Fruit fly (Drosophila melanogaster): ENCODE measurements around the gene sgg.

sgg gene

DNA sequence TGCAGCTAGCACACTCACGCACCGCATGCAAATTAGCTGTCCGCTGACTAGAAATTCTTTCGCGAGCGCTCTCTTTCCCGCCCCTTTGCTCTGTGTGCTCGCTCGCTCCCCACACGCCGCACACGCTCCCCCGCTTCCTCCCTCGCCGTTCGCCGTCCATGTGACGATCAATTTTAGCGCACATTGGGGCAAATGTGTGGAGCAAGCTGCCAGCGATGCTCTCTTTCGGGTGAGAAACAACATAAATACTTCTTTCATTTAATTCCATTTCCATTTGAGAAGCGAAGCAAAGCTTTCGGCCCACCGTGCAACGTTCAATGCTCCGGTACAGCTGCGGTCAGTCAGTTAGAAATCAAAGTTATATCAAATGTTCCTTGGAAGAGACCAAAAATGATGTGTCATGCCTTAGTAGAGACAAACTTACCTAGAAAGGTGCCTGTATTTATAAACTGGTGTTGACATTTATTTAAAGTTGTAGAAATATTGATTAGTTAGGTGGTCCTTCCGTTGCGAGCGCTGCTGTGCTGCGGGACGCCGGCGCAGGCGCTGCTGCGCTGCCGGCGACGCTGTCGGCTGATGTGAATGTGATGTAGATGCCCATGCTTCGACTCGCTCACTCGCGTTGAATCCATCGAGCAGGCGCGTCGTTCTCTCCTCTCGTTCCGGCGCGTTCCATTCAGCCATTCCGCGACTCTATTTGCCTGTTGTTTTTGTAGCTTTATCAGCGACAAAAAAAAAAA lies 12.4 kb downstream of the sgg start (continued):
- TF ChIP-seq CG13775 (GFP tag; optimal IDR thresholded peaks at IDR 0.05) (peak; percentile 95), CG18262 (tag; optimal IDR thresholded peaks at IDR 0.05) (peak; percentile 97), sisA (GFP tag; IDR thresholded peaks at IDR 0.05) (peak; percentile 96), CG15696 (tag; optimal IDR thresholded peaks at IDR 0.05) (peak; percentile 74), Myb (GFP tag; optimal IDR thresholded peaks at IDR 0.05) (peak; percentile 90), Oli (tag; optimal IDR thresholded peaks at IDR 0.05) (peak; percentile 98), CG2116 (GFP tag; optimal IDR thresholded peaks at IDR 0.05) (peak; percentile 82), Dll (GFP tag; IDR thresholded peaks at IDR 0.05; ENCODE audit: partially characterized antibody) (peak; percentile 51; the same call in 1 of the 4 replicates), eyg (GFP tag; optimal IDR thresholded peaks at IDR 0.05) (peak; percentile 93), CG10147 (GFP tag; optimal IDR thresholded peaks at IDR 0.05) (peak; percentile 91), hbn (GFP tag; IDR thresholded peaks at IDR 0.05; ENCODE audit: partially characterized antibody) (no peak), zen (tag; optimal IDR thresholded peaks at IDR 0.05) (peak; percentile 80), knrl (GFP tag; IDR thresholded peaks at IDR 0.05; ENCODE audit: partially characterized antibody) (peak; percentile 45; the same call in 2 of the 3 replicates), disco-r (GFP tag; optimal IDR thresholded peaks at IDR 0.05) (peak; percentile 95), oc (tag; optimal IDR thresholded peaks at IDR 0.05) (peak; percentile 97), NC2α (GFP tag; optimal IDR thresholded peaks at IDR 0.05) (peak; percentile 95), CG9609 (GFP tag; optimal IDR thresholded peaks at IDR 0.05) (peak; percentile 97), B-H1 (GFP tag; IDR thresholded peaks at IDR 0.05) (peak; percentile 89), sd (tag; optimal IDR thresholded peaks at IDR 0.05) (peak; percentile 90), B-H2 (GFP tag; optimal IDR thresholded peaks at IDR 0.05) (peak; percentile 90), CG14441 (GFP tag; IDR thresholded peaks at IDR 0.05) (peak; percentile 95), lov (optimal IDR thresholded peaks at IDR 0.05) (no peak), lov (GFP tag; IDR thresholded peaks at IDR 0.05) (peak; percentile 91), so (GFP tag; IDR thresholded peaks at IDR 0.05) (peak; percentile 98), Abd-B (GFP tag; optimal IDR thresholded peaks at IDR 0.05) (peak; percentile 94), ken (GFP tag; IDR thresholded peaks at IDR 0.05) (peak; percentile 95), CG10959 (GFP tag; IDR thresholded peaks at IDR 0.05) (peak; percentile 85), vfl (GFP tag; optimal IDR thresholded peaks at IDR 0.05) (peak; percentile 93), Aef1 (GFP tag; IDR thresholded peaks at IDR 0.05) (peak; percentile 94), ttk (GFP tag; IDR thresholded peaks at IDR 0.05) (peak; percentile 92), CG33557 (GFP tag; optimal IDR thresholded peaks at IDR 0.05) (peak; percentile 93), jigr1 (GFP tag; IDR thresholded peaks at IDR 0.05) (peak; percentile 90), ftz-f1 (GFP tag; optimal IDR thresholded peaks at IDR 0.05) (peak; percentile 87), CG9817 (tag; optimal IDR thresholded peaks at IDR 0.05) (peak; percentile 95), CG11456 (GFP tag; IDR thresholded peaks at IDR 0.05) (peak; percentile 94), CG10654 (GFP tag; optimal IDR thresholded peaks at IDR 0.05) (peak; percentile 93), CG11696 (GFP tag; IDR thresholded peaks at IDR 0.05) (peak; percentile 100), grau (tag; optimal IDR thresholded peaks at IDR 0.05) (peak; percentile 97), trh (GFP tag; optimal IDR thresholded peaks at IDR 0.05) (peak; percentile 87), E2f2 (GFP tag; IDR thresholded peaks at IDR 0.05) (peak; percentile 83), Doc3 (GFP tag; IDR thresholded peaks at IDR 0.05; ENCODE audit: partially characterized antibody) (no peak), en (GFP tag; optimal IDR thresholded peaks at IDR 0.05) (peak; percentile 92), Usf (GFP tag; optimal IDR thresholded peaks at IDR 0.05) (peak; percentile 93), CG17802 (tag; optimal IDR thresholded peaks at IDR 0.05) (peak; percentile 85), CG18619 (GFP tag; optimal IDR thresholded peaks at IDR 0.05) (peak; percentile 98), pita (GFP tag; optimal IDR thresholded peaks at IDR 0.05) (no peak), sima (GFP tag; optimal IDR thresholded peaks at IDR 0.05) (peak; percentile 79), toy (GFP tag; IDR thresholded peaks at IDR 0.05) (peak; percentile 84), crc (GFP tag; optimal IDR thresholded peaks at IDR 0.05) (peak; percentile 94), CG17359 (tag; optimal IDR thresholded peaks at IDR 0.05) (peak; percentile 96)

Measured in whole organism, embryonic.